Fruit fly (Drosophila melanogaster) whole organism, prepupa: ENCODE results near the gene CG43051.
A peak's percentile ranks its signal among the peaks of the same experiment; 100 is the strongest.

Source experiments
- Blimp-1 ChIP-seq: fragments of 200-800 bp; sonication (Bioruptor generic); optimal IDR thresholded peaks from 3 replicates; lab custom pipeline; 2017; ENCODE audit warnings: missing biosample characterization, missing genetic modification characterization, mild to moderate bottlenecking, moderate library complexity, missing genetic modification reagents
- CG10669 ChIP-seq: fragments of 200-800 bp; sonication (Bioruptor generic); optimal IDR thresholded peaks from 3 replicates; lab custom pipeline; 2018; ENCODE audit warnings: missing biosample characterization, mild to moderate bottlenecking, missing genetic modification characterization, moderate library complexity
- CG11762 ChIP-seq: fragments of 200-800 bp; sonication (Bioruptor generic); optimal IDR thresholded peaks from 3 replicates; lab custom pipeline; 2016; ENCODE audit warnings: missing biosample characterization, missing genetic modification characterization; ENCODE audit not compliant: insufficient read depth
- CG11902 ChIP-seq: fragments of 200-800 bp; sonication (Bioruptor generic); optimal IDR thresholded peaks from 3 replicates; lab custom pipeline; 2016; ENCODE audit warnings: missing biosample characterization, missing genetic modification characterization
- CG15336 ChIP-seq: fragments of 200-800 bp; sonication (Bioruptor generic); IDR thresholded peaks from 2 replicates; pipeline ENCODE4 v1.3.6; 2022; ENCODE audit warnings: missing biosample characterization, missing genetic modification characterization
- CG1621 ChIP-seq: fragments of 200-800 bp; sonication (Bioruptor generic); optimal IDR thresholded peaks from 3 replicates; lab custom pipeline; 2018; ENCODE audit warnings: missing biosample characterization, mild to moderate bottlenecking, missing genetic modification characterization
- CG16779 ChIP-seq: fragments of 200-800 bp; sonication (Bioruptor generic); optimal IDR thresholded peaks from 3 replicates; lab custom pipeline; 2017; ENCODE audit warnings: missing biosample characterization, mild to moderate bottlenecking, missing genetic modification characterization
- CG3032 ChIP-seq: fragments of 200-800 bp; optimal IDR thresholded peaks from 2 replicates; lab custom pipeline; 2019; ENCODE audit warnings: missing biosample characterization, mild to moderate bottlenecking, missing genetic modification characterization, moderate library complexity
- CG32006 ChIP-seq: fragments of 200-800 bp; sonication (Bioruptor generic); optimal IDR thresholded peaks from 3 replicates; lab custom pipeline; 2017; ENCODE audit warnings: missing biosample characterization, mild to moderate bottlenecking, missing genetic modification characterization
- CG6276 ChIP-seq: fragments of 200-800 bp; sonication (Bioruptor generic); optimal IDR thresholded peaks from 2 replicates; lab custom pipeline; 2017; ENCODE audit warnings: missing biosample characterization, mild to moderate bottlenecking, missing genetic modification characterization
- CG6792 ChIP-seq: fragments of 200-800 bp; sonication (Bioruptor generic); optimal IDR thresholded peaks from 3 replicates; lab custom pipeline; 2016; ENCODE audit warnings: missing biosample characterization, missing genetic modification characterization
- CG6808 ChIP-seq: fragments of 200-800 bp; sonication (Bioruptor generic); optimal IDR thresholded peaks from 3 replicates; lab custom pipeline; 2017; ENCODE audit warnings: missing biosample characterization, missing genetic modification characterization, mild to moderate bottlenecking, moderate library complexity, missing genetic modification reagents
- CG6854 ChIP-seq: fragments of 200-800 bp; sonication (Bioruptor generic); optimal IDR thresholded peaks from 2 replicates; lab custom pipeline; 2017; ENCODE audit warnings: missing biosample characterization, mild to moderate bottlenecking, missing genetic modification characterization
- CG8119 ChIP-seq: fragments of 200-800 bp; sonication (Bioruptor generic); IDR thresholded peaks from 3 replicates; pipeline ENCODE4 v1.3.6; 2022; ENCODE audit warnings: missing biosample characterization, missing genetic modification characterization
- CG8319 ChIP-seq: fragments of 200-800 bp; sonication (Bioruptor generic); optimal IDR thresholded peaks from 3 replicates; lab custom pipeline; 2016; ENCODE audit warnings: missing biosample characterization, missing genetic modification characterization
- CG8632 ChIP-seq: fragments of 200-800 bp; sonication (Bioruptor generic); optimal IDR thresholded peaks from 3 replicates; lab custom pipeline; 2016; ENCODE audit warnings: missing biosample characterization, missing genetic modification characterization
- Eip75B ChIP-seq: fragments of 200-800 bp; sonication (Bioruptor generic); optimal IDR thresholded peaks from 3 replicates; lab custom pipeline; 2016; ENCODE audit warnings: missing biosample characterization, missing genetic modification characterization
- Eip78C ChIP-seq: fragments of 200-800 bp; sonication (Bioruptor generic); peaks from one replicate; lab custom pipeline; 2016; ENCODE audit warnings: missing biosample characterization, missing genetic modification characterization
- Eip93F ChIP-seq: fragments of 200-800 bp; sonication (Bioruptor generic); optimal IDR thresholded peaks from 2 replicates; lab custom pipeline; 2016; ENCODE audit warnings: missing biosample characterization, mild to moderate bottlenecking, missing genetic modification characterization
- Ets21C ChIP-seq: fragments of 200-800 bp; sonication (Bioruptor generic); optimal IDR thresholded peaks from 3 replicates; lab custom pipeline; 2016; ENCODE audit warnings: missing biosample characterization, missing genetic modification characterization
- Ets96B ChIP-seq: fragments of 200-800 bp; optimal IDR thresholded peaks from 2 replicates; lab custom pipeline; 2019; ENCODE audit warnings: missing biosample characterization, mild to moderate bottlenecking, missing genetic modification characterization, moderate library complexity
- Gug ChIP-seq: fragments of 200-800 bp; sonication (Bioruptor generic); IDR thresholded peaks from 2 replicates; pipeline ENCODE4 v1.3.6; 2022; ENCODE audit warnings: missing biosample characterization, missing genetic modification characterization
- Hr38 ChIP-seq: sonication (Bioruptor generic); optimal IDR thresholded peaks from 2 replicates; lab custom pipeline; 2016; ENCODE audit warnings: missing biosample characterization, missing genetic modification characterization
- Hr4 ChIP-seq: fragments of 200-800 bp; sonication (Bioruptor generic); optimal IDR thresholded peaks from 3 replicates; lab custom pipeline; 2016; ENCODE audit warnings: missing biosample characterization, missing genetic modification characterization
- Lpt ChIP-seq: fragments of 200-800 bp; sonication (Bioruptor generic); optimal IDR thresholded peaks from 3 replicates; lab custom pipeline; 2016; ENCODE audit warnings: missing biosample characterization, missing genetic modification characterization
- Met ChIP-seq: fragments of 200-800 bp; sonication (Bioruptor generic); optimal IDR thresholded peaks from 3 replicates; lab custom pipeline; 2016; ENCODE audit warnings: missing biosample characterization, missing genetic modification characterization
- OdsH ChIP-seq: fragments of 200-800 bp; sonication (Bioruptor generic); optimal IDR thresholded peaks from 3 replicates; lab custom pipeline; 2016; ENCODE audit warnings: missing biosample characterization, missing genetic modification characterization
- Smox ChIP-seq: fragments of 200-800 bp; sonication (Bioruptor generic); optimal IDR thresholded peaks from 3 replicates; lab custom pipeline; 2016; ENCODE audit warnings: missing biosample characterization, missing genetic modification characterization
- Sox102F ChIP-seq: fragments of 200-800 bp; sonication (Bioruptor generic); optimal IDR thresholded peaks from 2 replicates; lab custom pipeline; 2016; ENCODE audit warnings: missing biosample characterization, mild to moderate bottlenecking, missing genetic modification characterization
- Sox14 ChIP-seq: fragments of 200-800 bp; sonication (Bioruptor generic); optimal IDR thresholded peaks from 3 replicates; lab custom pipeline; 2016; ENCODE audit warnings: missing biosample characterization, missing genetic modification characterization
- Sox15 ChIP-seq: fragments of 200-800 bp; sonication (Bioruptor generic); optimal IDR thresholded peaks from 3 replicates; lab custom pipeline; 2016; ENCODE audit warnings: missing biosample characterization, missing genetic modification characterization
- achi ChIP-seq: fragments of 200-800 bp; sonication (Bioruptor generic); optimal IDR thresholded peaks from 3 replicates; lab custom pipeline; 2016; ENCODE audit warnings: missing biosample characterization, missing genetic modification characterization
- cyc ChIP-seq: fragments of 200-800 bp; sonication (Bioruptor generic); optimal IDR thresholded peaks from 3 replicates; lab custom pipeline; 2016; ENCODE audit warnings: missing biosample characterization, missing genetic modification characterization
- dac ChIP-seq: fragments of 200-800 bp; sonication (Bioruptor generic); optimal IDR thresholded peaks from 2 replicates; lab custom pipeline; 2017; ENCODE audit warnings: missing biosample characterization, mild to moderate bottlenecking, missing genetic modification characterization
- eg ChIP-seq: fragments of 200-800 bp; sonication (Bioruptor generic); IDR thresholded peaks from 3 replicates; pipeline ENCODE4 v1.3.6; 2022; ENCODE audit warnings: missing biosample characterization, missing genetic modification characterization
- esn ChIP-seq: fragments of 200-800 bp; sonication (Bioruptor generic); optimal IDR thresholded peaks from 2 replicates; lab custom pipeline; 2016; ENCODE audit warnings: missing biosample characterization, mild to moderate bottlenecking, missing genetic modification characterization, moderate library complexity
- fd59A ChIP-seq: fragments of 200-800 bp; sonication (Bioruptor generic); optimal IDR thresholded peaks from 2 replicates; lab custom pipeline; 2017; ENCODE audit warnings: missing biosample characterization, mild to moderate bottlenecking, missing genetic modification characterization, missing genetic modification reagents
- fd85E ChIP-seq: fragments of 200-800 bp; sonication (Bioruptor generic); optimal IDR thresholded peaks from 3 replicates; lab custom pipeline; 2016; ENCODE audit warnings: missing biosample characterization, missing genetic modification characterization
- lz ChIP-seq: fragments of 200-800 bp; sonication (Bioruptor generic); optimal IDR thresholded peaks from 3 replicates; lab custom pipeline; 2016; ENCODE audit warnings: missing biosample characterization, missing genetic modification characterization
- net ChIP-seq: fragments of 200-800 bp; sonication (Bioruptor generic); optimal IDR thresholded peaks from 3 replicates; lab custom pipeline; 2016; ENCODE audit warnings: missing biosample characterization, missing genetic modification characterization
- salr ChIP-seq, 2 experiments: fragments of 200-800 bp; sonication (Bioruptor generic); optimal IDR thresholded peaks; 3 replicates each; lab custom pipeline; 2016 to 2018; ENCODE audit warnings: missing biosample characterization in 2 of 2, missing genetic modification characterization in 2 of 2, mild to moderate bottlenecking in 1 of 2
- spab ChIP-seq: fragments of 200-800 bp; sonication (Bioruptor generic); optimal IDR thresholded peaks from 2 replicates; lab custom pipeline; 2017; ENCODE audit warnings: missing biosample characterization, mild to moderate bottlenecking, missing genetic modification characterization, missing genetic modification reagents
- svp ChIP-seq: fragments of 200-800 bp; sonication (Bioruptor generic); peaks from one replicate; lab custom pipeline; 2016; ENCODE audit warnings: missing biosample characterization, missing genetic modification characterization
- topi ChIP-seq: fragments of 200-800 bp; sonication (Bioruptor generic); optimal IDR thresholded peaks from 3 replicates; lab custom pipeline; 2016; ENCODE audit warnings: missing biosample characterization, missing genetic modification characterization
- vri ChIP-seq: fragments of 200-800 bp; sonication (Bioruptor generic); optimal IDR thresholded peaks from 3 replicates; lab custom pipeline; 2016; ENCODE audit warnings: missing biosample characterization, mild to moderate bottlenecking, missing genetic modification characterization

The CG43051 gene

dm6 chr2L:12500405-12500804, 7.3 kb upstream of the CG43051 start:
- TF ChIP-seq Gug (GFP tag; lab: Robert Waterston, UW) (no peak), CG11902 (GFP tag; lab: Kevin White, UChicago) (no peak), Hr38 (GFP tag; lab: Kevin White, UChicago) (no peak), Smox (GFP tag; lab: Kevin White, UChicago) (no peak), Eip78C (GFP tag; lab: Kevin White, UChicago) (no peak), Eip75B (GFP tag; lab: Kevin White, UChicago) (no peak), Met (no peak), fd59A (GFP tag; lab: Kevin White, UChicago) (no peak), CG6808 (GFP tag; lab: Kevin White, UChicago) (no peak), CG1621 (tag; lab: Kevin White, UChicago) (no peak), fd85E (GFP tag; lab: Kevin White, UChicago) (no peak), CG10669 (no peak), CG15336 (no peak), OdsH (GFP tag; lab: Kevin White, UChicago) (no peak), achi (GFP tag; lab: Kevin White, UChicago) (no peak), CG3032 (tag; lab: Kevin White, UChicago) (no peak), Sox102F (GFP tag; lab: Kevin White, UChicago) (no peak), CG8632 (GFP tag; lab: Kevin White, UChicago) (no peak), CG8119 (GFP tag; lab: Robert Waterston, UW) (no peak)

dm6 chr2L:12502839-12503439, 4.8 kb upstream of the CG43051 start:
- peak; percentile 71 for TF ChIP-seq svp (GFP tag; lab: Kevin White, UChicago)
- no peak for TF ChIP-seq topi (GFP tag; lab: Kevin White, UChicago)

DNA sequence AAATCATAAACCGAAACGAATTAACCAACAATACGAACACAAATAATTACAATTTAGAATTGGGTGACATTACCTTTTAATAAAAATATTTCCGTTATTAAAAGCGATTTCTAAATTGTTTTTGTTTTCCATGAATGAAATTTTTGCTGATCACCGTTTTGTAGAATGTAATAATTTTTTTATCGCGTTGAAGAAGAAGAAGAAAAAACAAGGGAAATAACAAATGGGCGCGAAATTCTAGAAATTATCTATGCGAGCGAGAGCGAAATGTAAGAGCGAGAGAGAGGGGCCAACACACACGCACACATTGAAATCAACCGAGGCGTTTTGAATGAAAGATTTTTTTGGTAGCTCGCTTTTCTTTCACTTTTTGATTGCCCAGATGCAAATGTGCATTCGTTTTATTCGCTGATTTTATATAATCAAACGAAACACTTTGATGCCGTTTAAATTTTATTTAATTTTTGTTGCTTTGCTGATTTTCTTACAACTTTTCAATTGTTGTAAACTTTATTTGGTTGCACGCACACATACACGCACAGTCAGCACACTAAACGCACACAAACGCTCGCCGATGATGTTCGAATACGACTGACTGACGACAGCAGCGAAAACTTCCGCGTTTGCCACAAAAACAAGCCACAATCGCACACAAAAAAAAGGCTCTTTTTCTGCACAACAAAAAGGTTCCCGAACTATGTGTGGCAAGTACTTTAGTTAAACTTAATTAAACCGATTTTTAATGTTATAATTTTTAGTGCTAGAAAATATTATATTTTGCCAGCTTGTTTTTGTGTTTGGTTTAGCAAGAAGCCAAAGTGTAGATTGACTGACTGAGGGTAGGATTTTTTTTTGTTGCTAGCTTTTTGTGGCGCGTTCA, 3.5 kb upstream of the CG43051 start:
- TF ChIP-seq Ets21C (no peak), Blimp-1 (GFP tag; lab: Kevin White, UChicago) (no peak), dac (GFP tag; lab: Kevin White, UChicago) (no peak), CG6854 (GFP tag; lab: Kevin White, UChicago) (no peak), Hr38 (GFP tag; lab: Kevin White, UChicago) (no peak), Sox15 (no peak), CG11762 (no peak), CG6276 (GFP tag; lab: Kevin White, UChicago) (peak; percentile 27), net (GFP tag; lab: Kevin White, UChicago) (no peak), Hr4 (no peak), Eip78C (GFP tag; lab: Kevin White, UChicago) (peak; percentile 47), CG15336 (peak; percentile 39; the same call in 1 of the 2 replicates), CG11902 (GFP tag; lab: Kevin White, UChicago) (no peak), Lpt (GFP tag; lab: Kevin White, UChicago) (no peak), CG16779 (tag; lab: Kevin White, UChicago) (no peak), CG1621 (tag; lab: Kevin White, UChicago) (no peak), Ets96B (tag; lab: Kevin White, UChicago) (no peak), CG6792 (GFP tag; lab: Kevin White, UChicago) (no peak), Eip93F (GFP tag; lab: Kevin White, UChicago) (no peak), CG8319 (no peak), Eip75B (GFP tag; lab: Kevin White, UChicago) (no peak), Smox (GFP tag; lab: Kevin White, UChicago) (no peak), salr (GFP tag; optimal IDR thresholded peaks at IDR 0.05; lab: Kevin White, UChicago) (peak in 1 of 2 experiments; percentile 25), esn (no peak), OdsH (GFP tag; lab: Kevin White, UChicago) (no peak), Sox14 (GFP tag; lab: Kevin White, UChicago) (no peak), eg (GFP tag; lab: Robert Waterston, UW) (peak; percentile 48; the same call in 1 of the 3 replicates), lz (GFP tag; lab: Kevin White, UChicago) (no peak), CG32006 (GFP tag; lab: Kevin White, UChicago) (peak; percentile 47), spab (no peak), vri (no peak), cyc (no peak), CG3032 (tag; lab: Kevin White, UChicago) (no peak), CG8119 (GFP tag; lab: Robert Waterston, UW) (peak; percentile 28; the same call in 1 of the 3 replicates)
